Worm (Caenorhabditis elegans) whole organism, L2 larva: Measurements from ENCODE around the gene clec-264.

ENCODE experiments used
- F13H6.1 ChIP-seq: sonication (generic microtip); optimal IDR thresholded peaks from 2 replicates; lab custom pipeline; 2016; ENCODE audit warnings: missing genetic modification characterization, missing compliant biosample characterization
- Y55F3AM.14 ChIP-seq: fragments of 200-800 bp; sonication (Bioruptor generic); optimal IDR thresholded peaks from 2 replicates; lab custom pipeline; 2018; ENCODE audit warnings: mild to moderate bottlenecking, missing genetic modification characterization, missing compliant biosample characterization
- ZK546.5 ChIP-seq: sonication (generic microtip); optimal IDR thresholded peaks from 2 replicates; lab custom pipeline; 2017; ENCODE audit warnings: missing biosample characterization, missing genetic modification characterization
- aly-2 ChIP-seq: fragments of 150-350 bp; optimal IDR thresholded peaks from 2 replicates; lab custom pipeline; 2014; ENCODE audit warnings: missing biosample characterization, missing genetic modification characterization
- ama-1 ChIP-seq: fragments of 150-350 bp; optimal IDR thresholded peaks from 2 replicates; lab custom pipeline; 2018; ENCODE audit warnings: inconsistent platforms
- blmp-1 ChIP-seq: sonication (generic microtip); optimal IDR thresholded peaks from 2 replicates; lab custom pipeline; 2017; ENCODE audit warnings: missing genetic modification characterization, mild to moderate bottlenecking, missing compliant biosample characterization, antibody characterized with exemption, moderate library complexity; ENCODE audit not compliant: insufficient read depth
- ceh-16 ChIP-seq: fragments of 150-350 bp; optimal IDR thresholded peaks from 2 replicates; lab custom pipeline; 2014; ENCODE audit warnings: missing biosample characterization, missing genetic modification characterization
- ceh-82 ChIP-seq: fragments of 150-350 bp; optimal IDR thresholded peaks from 2 replicates; lab custom pipeline; 2014; ENCODE audit warnings: missing biosample characterization, missing genetic modification characterization
- crh-2 ChIP-seq: sonication (generic microtip); optimal IDR thresholded peaks from 2 replicates; lab custom pipeline; 2017; ENCODE audit warnings: missing biosample characterization, missing genetic modification characterization
- dmd-4 ChIP-seq: sonication (generic microtip); optimal IDR thresholded peaks from 2 replicates; lab custom pipeline; 2017; ENCODE audit warnings: missing biosample characterization, missing genetic modification characterization
- egl-27 ChIP-seq: sonication (generic microtip); optimal IDR thresholded peaks from 3 replicates; lab custom pipeline; 2017; ENCODE audit warnings: missing biosample characterization, missing genetic modification reagents, missing genetic modification characterization
- elt-1 ChIP-seq: fragments of 150-350 bp; optimal IDR thresholded peaks from 2 replicates; lab custom pipeline; 2014; ENCODE audit warnings: missing biosample characterization, missing genetic modification characterization
- gmeb-1 ChIP-seq: fragments of 150-350 bp; optimal IDR thresholded peaks from 2 replicates; lab custom pipeline; 2014; ENCODE audit warnings: missing biosample characterization, missing genetic modification characterization
- lin-39 ChIP-seq: fragments of 150-350 bp; optimal IDR thresholded peaks from 2 replicates; lab custom pipeline; 2014; ENCODE audit warnings: missing biosample characterization, missing genetic modification reagents, missing genetic modification characterization
- lsy-2 ChIP-seq, 2 experiments: fragments of 150-350 bp in 1 of 2; sonication (generic microtip) in 1 of 2; optimal IDR thresholded peaks; 2 replicates each; lab custom pipeline; 2014 to 2017; ENCODE audit warnings: missing biosample characterization in 2 of 2, missing genetic modification characterization in 2 of 2
- nhr-10 ChIP-seq: sonication (generic microtip); optimal IDR thresholded peaks from 2 replicates; lab custom pipeline; 2017; ENCODE audit warnings: missing biosample characterization, missing genetic modification characterization
- nhr-11 ChIP-seq: fragments of 150-350 bp; optimal IDR thresholded peaks from 2 replicates; lab custom pipeline; 2014; ENCODE audit warnings: missing biosample characterization, missing genetic modification characterization
- nhr-12 ChIP-seq: fragments of 150-350 bp; optimal IDR thresholded peaks from 2 replicates; lab custom pipeline; 2014; ENCODE audit warnings: missing biosample characterization, missing genetic modification characterization
- nhr-129 ChIP-seq: fragments of 150-350 bp; optimal IDR thresholded peaks from 2 replicates; lab custom pipeline; 2014; ENCODE audit warnings: missing biosample characterization, missing genetic modification characterization
- nhr-237 ChIP-seq: fragments of 150-350 bp; optimal IDR thresholded peaks from 2 replicates; lab custom pipeline; 2014; ENCODE audit warnings: missing biosample characterization, missing genetic modification characterization
- nhr-25 ChIP-seq: fragments of 150-350 bp; sonication (generic microtip); optimal IDR thresholded peaks from 3 replicates; lab custom pipeline; 2014; ENCODE audit warnings: missing biosample characterization, missing genetic modification characterization
- nhr-6 ChIP-seq: fragments of 150-350 bp; optimal IDR thresholded peaks from 2 replicates; lab custom pipeline; 2014; ENCODE audit warnings: missing biosample characterization, missing genetic modification characterization
- nhr-77 ChIP-seq: fragments of 150-350 bp; optimal IDR thresholded peaks from 2 replicates; lab custom pipeline; 2014; ENCODE audit warnings: missing biosample characterization, missing genetic modification characterization
- sem-4 ChIP-seq: fragments of 150-350 bp; optimal IDR thresholded peaks from 2 replicates; lab custom pipeline; 2014; ENCODE audit warnings: missing biosample characterization, missing genetic modification reagents, missing genetic modification characterization
- skn-1 ChIP-seq: sonication (generic microtip); optimal IDR thresholded peaks from 2 replicates; lab custom pipeline; 2017; ENCODE audit warnings: missing biosample characterization, missing genetic modification characterization
- snpc-4 ChIP-seq: fragments of 150-350 bp; optimal IDR thresholded peaks from 2 replicates; lab custom pipeline; 2014; ENCODE audit warnings: missing biosample characterization, missing genetic modification characterization
- unc-39 ChIP-seq: fragments of 150-350 bp; optimal IDR thresholded peaks from 2 replicates; lab custom pipeline; 2014; ENCODE audit warnings: missing biosample characterization, missing genetic modification characterization
- unc-55 ChIP-seq: fragments of 150-350 bp; sonication (generic microtip); optimal IDR thresholded peaks from 3 replicates; lab custom pipeline; 2014; ENCODE audit warnings: missing biosample characterization, missing genetic modification reagents, missing genetic modification characterization
- unc-62 ChIP-seq: fragments of 150-350 bp; optimal IDR thresholded peaks from 2 replicates; lab custom pipeline; 2014; ENCODE audit warnings: missing biosample characterization, missing genetic modification reagents, missing genetic modification characterization
- zag-1 ChIP-seq: fragments of 150-350 bp; optimal IDR thresholded peaks from 2 replicates; lab custom pipeline; 2014; ENCODE audit warnings: missing biosample characterization, missing genetic modification characterization
- ztf-1 ChIP-seq: fragments of 200-800 bp; sonication (Bioruptor generic); conservative IDR thresholded peaks from 2 replicates; pipeline ENCODE4 v1.3.6; 2022; ENCODE audit warnings: missing genetic modification characterization, missing compliant biosample characterization
- ztf-11 ChIP-seq: sonication (generic microtip); optimal IDR thresholded peaks from 2 replicates; lab custom pipeline; 2017; ENCODE audit warnings: missing biosample characterization, missing genetic modification characterization
- ztf-4 ChIP-seq: fragments of 150-350 bp; optimal IDR thresholded peaks from 2 replicates; lab custom pipeline; 2014; ENCODE audit warnings: missing biosample characterization, missing genetic modification characterization

clec-264 gene

ce11 chrV:20807038-20807437 lies 43.5 kb downstream of the clec-264 start, which contains the start of gene Y44A6D.6:
Y44A6D.6 (plus strand) TSS chrV:20807338.
- TF ChIP-seq egl-27 (tag; lab: Kevin White, UChicago) = no peak
- TF ChIP-seq nhr-237 (tag; lab: Kevin White, UChicago) = no peak
- TF ChIP-seq ceh-82 (tag; lab: Kevin White, UChicago) = no peak
- TF ChIP-seq crh-2 (tag; lab: Kevin White, UChicago) = no peak
- no peak for TF ChIP-seq aly-2 (tag; lab: Kevin White, UChicago)
- TF ChIP-seq unc-39 = no peak
- TF ChIP-seq Y55F3AM.14 (GFP tag; lab: Kevin White, UChicago) = no peak
- no peak for TF ChIP-seq nhr-6 (tag; lab: Kevin White, UChicago)
- no peak for TF ChIP-seq ztf-1 (GFP tag; lab: Robert Waterston, UW)
- no peak for TF ChIP-seq ZK546.5 (tag; lab: Kevin White, UChicago)
- no peak for TF ChIP-seq blmp-1 (tag; lab: Kevin White, UChicago)
- no peak for TF ChIP-seq gmeb-1 (tag; lab: Kevin White, UChicago)
- TF ChIP-seq skn-1 (tag; lab: Kevin White, UChicago) = no peak
- no peak for TF ChIP-seq F13H6.1 (tag; lab: Kevin White, UChicago)
- no peak for TF ChIP-seq elt-1
- no peak for TF ChIP-seq lsy-2 (tag; optimal IDR thresholded peaks at IDR 0.05; lab: Kevin White, UChicago)
- TF ChIP-seq ztf-4 (tag; lab: Kevin White, UChicago) = no peak
- TF ChIP-seq nhr-11 (tag; lab: Kevin White, UChicago) = no peak
- TF ChIP-seq dmd-4 (tag; lab: Kevin White, UChicago) = no peak

DNA sequence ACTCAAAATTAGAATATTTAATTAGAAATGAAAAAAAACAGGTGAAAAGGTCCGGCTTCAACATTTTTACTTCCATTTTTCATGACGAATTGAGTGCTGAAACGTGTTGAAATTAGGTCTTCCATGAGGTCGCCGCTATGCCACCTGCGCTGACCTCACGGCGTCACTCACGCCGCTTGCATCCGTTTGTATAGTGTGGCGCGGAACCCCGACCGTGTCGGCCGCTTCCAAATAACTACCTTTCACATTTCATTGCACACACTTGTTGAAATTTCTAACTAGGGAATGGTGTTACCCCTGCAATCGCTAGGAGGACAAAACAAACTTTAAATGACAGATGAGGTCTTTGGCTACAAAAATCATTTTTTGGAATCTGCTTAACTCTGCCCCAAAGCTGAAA lies 47.0 kb downstream of the clec-264 start:
- TF ChIP-seq snpc-4 (tag; lab: Kevin White, UChicago) = peak; percentile 90

DNA sequence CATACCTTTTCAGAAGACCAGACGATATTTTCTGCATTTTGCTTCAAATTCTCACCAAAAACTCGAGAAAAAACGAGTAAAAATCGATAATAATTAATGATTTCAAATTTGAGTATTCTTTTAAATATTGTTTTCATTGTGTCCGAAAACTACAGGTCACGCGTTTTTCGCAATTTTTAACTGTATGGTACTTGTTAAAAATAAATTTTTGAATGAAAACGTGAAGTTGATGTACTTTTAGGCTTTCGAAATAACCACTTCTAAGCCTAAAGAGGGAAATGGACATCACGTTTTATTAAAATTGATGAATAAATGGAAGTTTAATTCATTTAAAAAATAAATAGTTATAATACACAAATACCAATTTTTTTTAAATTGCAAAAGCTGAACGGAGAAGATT lies 47.6 kb downstream of the clec-264 start, which contains the start of gene Y44A6D.5:
Gene Y44A6D.5, minus strand, starts transcription at position 101 of the 400 bp plus-strand sequence.
- TF ChIP-seq dmd-4 (tag; lab: Kevin White, UChicago) = no peak
- no peak for TF ChIP-seq unc-55 (GFP tag; lab: Kevin White, UChicago)
- TF ChIP-seq lsy-2 (tag; optimal IDR thresholded peaks at IDR 0.05; lab: Kevin White, UChicago) = no peak
- no peak for TF ChIP-seq nhr-237 (tag; lab: Kevin White, UChicago)
- no peak for TF ChIP-seq crh-2 (tag; lab: Kevin White, UChicago)
- TF ChIP-seq ztf-1 (GFP tag; lab: Robert Waterston, UW) = no peak
- TF ChIP-seq zag-1 = no peak
- TF ChIP-seq nhr-129 = no peak
- TF ChIP-seq ztf-11 = no peak
- TF ChIP-seq lin-39 = no peak
- TF ChIP-seq unc-62 (GFP tag; lab: Kevin White, UChicago) = no peak
- no peak for TF ChIP-seq nhr-10 (tag; lab: Kevin White, UChicago)

ce11 chrV:20797918-20798317 lies 52.6 kb downstream of the clec-264 start, which contains the start of gene sdf-9:
sdf-9 (plus strand) TSS chrV:20798218.
- TF ChIP-seq F13H6.1 (tag; lab: Kevin White, UChicago) (no peak), aly-2 (tag; lab: Kevin White, UChicago) (no peak), blmp-1 (tag; lab: Kevin White, UChicago) (no peak), lin-39 (no peak), ama-1 (no peak), ceh-16 (tag; lab: Kevin White, UChicago) (no peak), nhr-77 (tag; lab: Kevin White, UChicago) (no peak), nhr-12 (tag; lab: Kevin White, UChicago) (no peak), sem-4 (tag; lab: Kevin White, UChicago) (no peak), nhr-10 (tag; lab: Kevin White, UChicago) (no peak), ztf-1 (GFP tag; lab: Robert Waterston, UW) (no peak), nhr-25 (tag; lab: Kevin White, UChicago) (no peak), Y55F3AM.14 (GFP tag; lab: Kevin White, UChicago) (no peak), ceh-82 (tag; lab: Kevin White, UChicago) (no peak)
